Fruit fly (Drosophila melanogaster) whole organism, wandering third instar larva: Measurements from ENCODE around the gene nub.

Experiments
- CG9705 ChIP-seq: fragments of 200-800 bp; sonication (Bioruptor generic); optimal IDR thresholded peaks from 2 replicates; lab custom pipeline; 2018; ENCODE audit warnings: missing biosample characterization, mild to moderate bottlenecking, missing genetic modification characterization
- Dif ChIP-seq: fragments of 200-275, 200-300 bp; sonication (Bioruptor generic); optimal IDR thresholded peaks from 2 replicates; lab custom pipeline; 2018; ENCODE audit warnings: missing biosample characterization, missing genetic modification characterization; ENCODE audit not compliant: partially characterized antibody
- Jra ChIP-seq: sonication (Bioruptor generic); optimal IDR thresholded peaks from 2 replicates; lab custom pipeline; 2016; ENCODE audit warnings: missing biosample characterization, missing genetic modification characterization
- br ChIP-seq: fragments of 200-800 bp; sonication (Bioruptor generic); optimal IDR thresholded peaks from 2 replicates; lab custom pipeline; 2016; ENCODE audit warnings: missing biosample characterization, missing genetic modification characterization
- ey ChIP-seq: fragments of 200-800 bp; sonication (Bioruptor generic); optimal IDR thresholded peaks from 2 replicates; lab custom pipeline; 2016; ENCODE audit warnings: missing biosample characterization, missing genetic modification characterization
- foxo ChIP-seq, 2 experiments: fragments of 200-800 bp; sonication (Bioruptor generic); optimal IDR thresholded peaks; 2 replicates in 1 of 2; 3 replicates in 1 of 2; lab custom pipeline; 2016 to 2017; ENCODE audit warnings: missing biosample characterization in 2 of 2, missing genetic modification characterization in 2 of 2
- h ChIP-seq: fragments of 200-800 bp; sonication (Bioruptor generic); optimal IDR thresholded peaks from 3 replicates; lab custom pipeline; 2016; ENCODE audit warnings: missing biosample characterization, mild to moderate bottlenecking, missing genetic modification characterization

- TF ChIP-seq Jra, result no peak
- peak in 1 of 2 experiments; percentile 5 for TF ChIP-seq foxo (GFP tag; optimal IDR thresholded peaks at IDR 0.05; lab: Kevin White, UChicago)
- no peak for TF ChIP-seq CG9705 (GFP tag; lab: Kevin White, UChicago)
- no peak for TF ChIP-seq ey (GFP tag; lab: Kevin White, UChicago)
- TF ChIP-seq br, result no peak
- TF ChIP-seq h (GFP tag; lab: Kevin White, UChicago), result peak; percentile 52
- peak; percentile 99 for TF ChIP-seq Dif
Measured at dm6 chr2L:12543107-12543615, 44.3 kb upstream of the nub start.
